Worm (Caenorhabditis elegans) whole organism, L1 larva: ENCODE results near the gene F13H6.5.

Experiments
- C16A3.4 ChIP-seq: fragments of 150-350 bp; optimal IDR thresholded peaks from 2 replicates; lab custom pipeline; 2014; ENCODE audit warnings: missing biosample characterization, missing genetic modification characterization
- F16B12.6 ChIP-seq: fragments of 150-350 bp; optimal IDR thresholded peaks from 2 replicates; lab custom pipeline; 2014; ENCODE audit warnings: missing biosample characterization, missing genetic modification characterization
- aha-1 ChIP-seq: fragments of 150-350 bp; optimal IDR thresholded peaks from 2 replicates; lab custom pipeline; 2014; ENCODE audit warnings: missing biosample characterization, missing genetic modification characterization
- ama-1 ChIP-seq: fragments of 150-350 bp; optimal IDR thresholded peaks from 2 replicates; lab custom pipeline; 2014
- ceh-82 ChIP-seq, 3 experiments: fragments of 150-350 bp in 1 of 3; sonication (generic microtip) in 2 of 3; optimal IDR thresholded peaks; 2 replicates each; lab custom pipeline; 2014 to 2017; ENCODE audit warnings: missing biosample characterization in 3 of 3, missing genetic modification characterization in 3 of 3
- ceh-88 ChIP-seq: fragments of 200-800 bp; sonication (Bioruptor generic); IDR thresholded peaks from 2 replicates; pipeline ENCODE4 v1.3.6; 2022; ENCODE audit warnings: missing genetic modification characterization, missing compliant biosample characterization
- dpl-1 ChIP-seq, 3 experiments: fragments of 150-350 bp in 2 of 3; sonication (generic microtip) in 1 of 3; optimal IDR thresholded peaks; 2 replicates each; lab custom pipeline; 2014 to 2017; ENCODE audit warnings: missing biosample characterization in 3 of 3, missing genetic modification characterization in 3 of 3, missing genetic modification reagents in 3 of 3
- dsc-1 ChIP-seq: sonication (generic microtip); optimal IDR thresholded peaks from 2 replicates; lab custom pipeline; 2016; ENCODE audit warnings: mild to moderate bottlenecking, missing genetic modification characterization, missing compliant biosample characterization
- efl-1 ChIP-seq, 4 experiments: fragments of 150-350 bp; optimal IDR thresholded peaks in 3 of 4; peaks in 1 of 4; 1 replicate in 1 of 4; 2 replicates in 3 of 4; lab custom pipeline; 2014; ENCODE audit warnings: missing biosample characterization in 2 of 4, missing genetic modification characterization in 2 of 4, missing genetic modification reagents in 2 of 4
- elt-2 ChIP-seq: sonication (generic microtip); optimal IDR thresholded peaks from 2 replicates; lab custom pipeline; 2016; ENCODE audit warnings: missing genetic modification characterization, mild to moderate bottlenecking, inconsistent platforms, missing compliant biosample characterization, missing genetic modification reagents
- elt-3 ChIP-seq, 6 experiments: fragments of 150-350 bp in 1 of 6; sonication (generic microtip); optimal IDR thresholded peaks; 2 replicates each; lab custom pipeline; 2017 to 2018; ENCODE audit warnings: missing biosample characterization in 6 of 6, missing genetic modification characterization in 6 of 6, inconsistent platforms in 1 of 6
- fkh-4 ChIP-seq: sonication (generic microtip); optimal IDR thresholded peaks from 2 replicates; lab custom pipeline; 2016; ENCODE audit warnings: missing compliant biosample characterization, missing genetic modification characterization, borderline replicate concordance
- grh-1 ChIP-seq: fragments of 200-800 bp; sonication (Bioruptor generic); IDR thresholded peaks from 2 replicates; pipeline ENCODE4 v1.3.6; 2022; ENCODE audit warnings: missing genetic modification reagents, missing genetic modification characterization, missing compliant biosample characterization
- hlh-4 ChIP-seq: sonication (generic microtip); optimal IDR thresholded peaks from 2 replicates; lab custom pipeline; 2016; ENCODE audit warnings: mild to moderate bottlenecking, missing genetic modification characterization, missing compliant biosample characterization
- irx-1 ChIP-seq: sonication (generic microtip); optimal IDR thresholded peaks from 2 replicates; lab custom pipeline; 2016; ENCODE audit warnings: missing genetic modification characterization, missing compliant biosample characterization
- jun-1 ChIP-seq: fragments of 150-350 bp; optimal IDR thresholded peaks from 2 replicates; lab custom pipeline; 2014; ENCODE audit warnings: missing biosample characterization, missing genetic modification reagents, missing genetic modification characterization
- lin-14 ChIP-seq: fragments of 200-800 bp; sonication (Bioruptor generic); optimal IDR thresholded peaks from 2 replicates; lab custom pipeline; 2018; ENCODE audit warnings: mild to moderate bottlenecking, missing genetic modification characterization, moderate library complexity, missing compliant biosample characterization
- lin-15B ChIP-seq: fragments of 150-350 bp; sonication (generic microtip); optimal IDR thresholded peaks from 3 replicates; lab custom pipeline; 2014; ENCODE audit warnings: missing biosample characterization, missing genetic modification characterization
- lin-35 ChIP-seq, 2 experiments: fragments of 150-350 bp; optimal IDR thresholded peaks; 2 replicates each; lab custom pipeline; 2014; ENCODE audit warnings: missing biosample characterization in 2 of 2, missing genetic modification characterization in 2 of 2, missing genetic modification reagents in 2 of 2
- lin-39 ChIP-seq: fragments of 150-350 bp; optimal IDR thresholded peaks from 2 replicates; lab custom pipeline; 2014; ENCODE audit warnings: missing biosample characterization, missing genetic modification reagents, missing genetic modification characterization
- lir-3 ChIP-seq: sonication (generic microtip); optimal IDR thresholded peaks from 2 replicates; lab custom pipeline; 2016; ENCODE audit warnings: mild to moderate bottlenecking, missing genetic modification characterization, moderate library complexity, missing compliant biosample characterization; ENCODE audit not compliant: poor library complexity
- lsy-2 ChIP-seq, 2 experiments: fragments of 150-350 bp; optimal IDR thresholded peaks; 2 replicates each; lab custom pipeline; 2014; ENCODE audit warnings: missing biosample characterization in 2 of 2, missing genetic modification characterization in 2 of 2
- mef-2 ChIP-seq: fragments of 150-350 bp; optimal IDR thresholded peaks from 2 replicates; lab custom pipeline; 2014; ENCODE audit warnings: missing biosample characterization, missing genetic modification characterization
- nhr-19 ChIP-seq: fragments of 200-800 bp; sonication (Bioruptor generic); conservative IDR thresholded peaks from 2 replicates; pipeline ENCODE4 v1.3.6; 2022; ENCODE audit warnings: missing genetic modification characterization, missing compliant biosample characterization
- nhr-237 ChIP-seq: fragments of 150-350 bp; optimal IDR thresholded peaks from 2 replicates; lab custom pipeline; 2014; ENCODE audit warnings: missing biosample characterization, missing genetic modification characterization
- nhr-71 ChIP-seq: sonication (generic microtip); optimal IDR thresholded peaks from 2 replicates; lab custom pipeline; 2016; ENCODE audit warnings: mild to moderate bottlenecking, missing genetic modification characterization, moderate library complexity, missing compliant biosample characterization
- nhr-76 ChIP-seq: sonication (generic microtip); optimal IDR thresholded peaks from 2 replicates; lab custom pipeline; 2017; ENCODE audit warnings: missing biosample characterization, missing genetic modification characterization
- nhr-77 ChIP-seq: fragments of 150-350 bp; optimal IDR thresholded peaks from 2 replicates; lab custom pipeline; 2014; ENCODE audit warnings: missing biosample characterization, missing genetic modification characterization
- nhr-90 ChIP-seq: sonication (generic microtip); optimal IDR thresholded peaks from 2 replicates; lab custom pipeline; 2016; ENCODE audit warnings: mild to moderate bottlenecking, missing genetic modification characterization, missing compliant biosample characterization; ENCODE audit not compliant: poor library complexity
- pqm-1 ChIP-seq: sonication (generic microtip); optimal IDR thresholded peaks from 3 replicates; lab custom pipeline; 2017; ENCODE audit warnings: missing biosample characterization, missing genetic modification characterization
- rnt-1 ChIP-seq: sonication (generic microtip); optimal IDR thresholded peaks from 2 replicates; lab custom pipeline; 2016; ENCODE audit warnings: mild to moderate bottlenecking, missing genetic modification characterization, moderate library complexity, missing compliant biosample characterization
- skn-1 ChIP-seq: fragments of 150-350 bp; optimal IDR thresholded peaks from 2 replicates; lab custom pipeline; 2014; ENCODE audit warnings: missing biosample characterization, missing genetic modification characterization
- snpc-4 ChIP-seq: fragments of 150-350 bp; optimal IDR thresholded peaks from 2 replicates; lab custom pipeline; 2014; ENCODE audit warnings: missing biosample characterization, missing genetic modification characterization
- sox-4 ChIP-seq: sonication (generic microtip); optimal IDR thresholded peaks from 2 replicates; lab custom pipeline; 2016; ENCODE audit warnings: missing genetic modification characterization, missing compliant biosample characterization
- sptf-1 ChIP-seq: fragments of 150-350 bp; optimal IDR thresholded peaks from 2 replicates; lab custom pipeline; 2014; ENCODE audit warnings: missing biosample characterization, missing genetic modification characterization
- sup-37 ChIP-seq: fragments of 200-800 bp; sonication (Bioruptor generic); optimal IDR thresholded peaks from 2 replicates; lab custom pipeline; 2018; ENCODE audit warnings: mild to moderate bottlenecking, missing genetic modification characterization, missing compliant biosample characterization
- tbx-2 ChIP-seq: sonication (generic microtip); optimal IDR thresholded peaks from 2 replicates; lab custom pipeline; 2016; ENCODE audit warnings: missing genetic modification characterization, missing compliant biosample characterization
- unc-130 ChIP-seq: fragments of 150-350 bp; optimal IDR thresholded peaks from 2 replicates; lab custom pipeline; 2017; ENCODE audit warnings: missing biosample characterization, missing genetic modification characterization, inconsistent platforms
- unc-30 ChIP-seq: sonication (generic microtip); optimal IDR thresholded peaks from 2 replicates; lab custom pipeline; 2017; ENCODE audit warnings: missing biosample characterization, missing genetic modification characterization
- unc-62 ChIP-seq: fragments of 150-350 bp; optimal IDR thresholded peaks from 2 replicates; lab custom pipeline; 2014; ENCODE audit warnings: missing biosample characterization, missing genetic modification reagents, missing genetic modification characterization
- unc-86 ChIP-seq: sonication (generic microtip); optimal IDR thresholded peaks from 2 replicates; lab custom pipeline; 2016; ENCODE audit warnings: missing genetic modification characterization, missing compliant biosample characterization

F13H6.5 gene

DNA sequence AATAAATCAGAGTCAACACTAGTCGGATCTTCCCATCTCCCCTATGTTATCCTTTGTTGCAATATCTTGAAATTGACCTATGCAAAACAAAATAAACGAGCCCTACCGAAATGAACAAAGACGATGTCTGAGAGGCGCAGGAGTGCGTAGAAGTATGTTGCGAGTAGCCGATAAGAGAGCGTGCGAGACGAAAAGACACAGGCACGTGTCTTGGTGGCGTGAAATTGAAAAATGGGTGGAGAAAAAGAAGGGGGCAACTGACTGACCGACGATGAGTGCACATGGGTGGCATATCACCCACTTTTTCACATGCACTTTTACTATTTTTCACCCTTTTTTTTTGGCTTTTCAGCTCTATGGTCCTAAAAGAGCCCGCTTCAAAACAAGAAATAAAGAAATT lies 26.6 kb downstream of the F13H6.5 start (continued):
- no peak for TF ChIP-seq unc-30
- TF ChIP-seq unc-130 (tag; lab: Kevin White, UChicago) = no peak
- TF ChIP-seq lin-35 (GFP tag; optimal IDR thresholded peaks at IDR 0.05; lab: Kevin White, UChicago) = peak; percentile 15 to 58
- TF ChIP-seq hlh-4 (tag; lab: Kevin White, UChicago) = no peak
- TF ChIP-seq nhr-76 = no peak

- no peak for TF ChIP-seq efl-1 (optimal IDR thresholded peaks at IDR 0.05; lab: Kevin White, UChicago)
- peak in 1 of 2 experiments; percentile 89 for TF ChIP-seq efl-1 (GFP tag; optimal IDR thresholded peaks at IDR 0.05 in 1 of 2; lab: Kevin White, UChicago)
- TF ChIP-seq nhr-77 (tag; lab: Kevin White, UChicago) = no peak
- no peak for TF ChIP-seq nhr-237 (tag; lab: Kevin White, UChicago)
- peak; percentile 84 for TF ChIP-seq pqm-1
- peak; percentile 70 for TF ChIP-seq elt-2
- no peak for TF ChIP-seq sup-37 (GFP tag; lab: Kevin White, UChicago)
- TF ChIP-seq lin-35 (GFP tag; optimal IDR thresholded peaks at IDR 0.05; lab: Kevin White, UChicago) = peak in 1 of 2 experiments; percentile 49
- peak; percentile 5 for TF ChIP-seq nhr-90 (tag; lab: Kevin White, UChicago)
These were observed 27.8 kb downstream of the F13H6.5 start for ce11 chrV:6346906-6347305.

DNA sequence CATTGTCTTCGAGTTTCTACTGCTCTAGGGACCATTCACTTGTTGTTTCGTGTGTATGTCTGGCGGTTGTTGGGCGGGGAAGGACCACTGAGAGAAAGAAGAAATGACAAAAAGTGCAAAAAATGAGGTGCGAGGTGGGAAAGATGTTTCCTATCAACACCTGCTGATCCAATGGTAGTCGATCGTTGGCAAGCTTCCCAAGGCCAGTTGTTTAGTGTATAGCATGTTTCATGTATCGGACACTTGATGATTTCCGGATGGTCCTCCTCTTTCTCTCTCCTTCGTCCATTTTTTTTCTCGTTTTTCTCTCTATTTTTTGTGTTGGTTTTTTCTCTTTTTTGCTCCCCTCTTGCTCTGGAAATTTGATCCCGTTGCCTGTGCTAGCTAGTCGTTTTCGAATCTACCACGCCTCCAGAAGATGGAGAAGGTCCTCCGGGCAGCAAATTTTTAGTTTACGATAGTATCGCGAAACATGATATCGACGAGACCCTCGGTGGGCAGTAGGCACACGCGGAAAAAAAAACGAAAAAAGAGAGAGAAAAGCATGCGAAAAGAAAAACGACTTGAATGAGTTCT lies 28.6 kb downstream of the F13H6.5 start:
- TF ChIP-seq tbx-2 (tag; lab: Kevin White, UChicago) (peak; percentile 8), snpc-4 (tag; lab: Kevin White, UChicago) (no peak), C16A3.4 (tag; lab: Kevin White, UChicago) (no peak), unc-86 (tag; lab: Kevin White, UChicago) (no peak), unc-130 (tag; lab: Kevin White, UChicago) (peak; percentile 39), hlh-4 (tag; lab: Kevin White, UChicago) (no peak), ama-1 (no peak), dsc-1 (peak; percentile 80), sox-4 (no peak), sptf-1 (tag; lab: Kevin White, UChicago) (no peak), nhr-76 (no peak), aha-1 (no peak), efl-1 (optimal IDR thresholded peaks at IDR 0.05; lab: Kevin White, UChicago) (no peak), efl-1 (GFP tag; optimal IDR thresholded peaks at IDR 0.05 in 1 of 2; lab: Kevin White, UChicago) (peak in 1 of 2 experiments; percentile 10), ceh-82 (tag; optimal IDR thresholded peaks at IDR 0.05; lab: Kevin White, UChicago) (peak in 1 of 3 experiments; percentile 3), skn-1 (tag; lab: Kevin White, UChicago) (no peak), nhr-71 (tag; lab: Kevin White, UChicago) (peak; percentile 51), mef-2 (tag; lab: Kevin White, UChicago) (no peak), fkh-4 (tag; lab: Kevin White, UChicago) (peak; percentile 40), lin-15B (tag; lab: Kevin White, UChicago) (no peak), elt-3 (tag; optimal IDR thresholded peaks at IDR 0.05; lab: Kevin White, UChicago) (no peak), lsy-2 (tag; optimal IDR thresholded peaks at IDR 0.05; lab: Kevin White, UChicago) (peak in 1 of 2 experiments; percentile 19), rnt-1 (tag; lab: Kevin White, UChicago) (peak; percentile 18), lir-3 (no peak), ceh-88 (GFP tag; lab: Robert Waterston, UW) (no peak), lin-39 (tag; lab: Kevin White, UChicago) (no peak), irx-1 (no peak), unc-62 (no peak), lin-14 (GFP tag; lab: Kevin White, UChicago) (peak; percentile 63), lin-35 (GFP tag; optimal IDR thresholded peaks at IDR 0.05; lab: Kevin White, UChicago) (no peak), grh-1 (no peak), nhr-19 (no peak; the same call in 1 of the 2 replicates), nhr-237 (tag; lab: Kevin White, UChicago) (no peak), F16B12.6 (tag; lab: Kevin White, UChicago) (no peak), jun-1 (tag; lab: Kevin White, UChicago) (no peak), dpl-1 (GFP tag; optimal IDR thresholded peaks at IDR 0.05; lab: Kevin White, UChicago) (no peak)
